Fruit fly (Drosophila melanogaster) whole organism, embryonic: ENCODE results near the gene RpS28b.

Experiments used
- Aef1 ChIP-seq: fragments of 200-800 bp; sonication (Bioruptor generic); IDR thresholded peaks from 3 replicates; pipeline ENCODE4 v1.3.6; 2022; ENCODE audit warnings: missing biosample characterization, missing genetic modification characterization
- B-H1 ChIP-seq: fragments of 200-800 bp; sonication (Bioruptor generic); IDR thresholded peaks from 3 replicates; pipeline ENCODE4 v1.3.6; 2022; ENCODE audit warnings: missing biosample characterization, missing genetic modification characterization
- CG10274 ChIP-seq: fragments of 200-800 bp; sonication (Bioruptor generic); optimal IDR thresholded peaks from 3 replicates; lab custom pipeline; 2017; ENCODE audit warnings: missing biosample characterization, mild to moderate bottlenecking, missing genetic modification characterization
- CG10321 ChIP-seq: fragments of 200-800 bp; sonication (Bioruptor generic); IDR thresholded peaks from 2 replicates; pipeline ENCODE4 v1.3.6; 2022; ENCODE audit warnings: missing biosample characterization, missing genetic modification characterization
- CG10543 ChIP-seq: fragments of 200-800 bp; sonication (Bioruptor generic); optimal IDR thresholded peaks from 3 replicates; lab custom pipeline; 2017; ENCODE audit warnings: missing biosample characterization, mild to moderate bottlenecking, missing genetic modification characterization, moderate library complexity
- CG12299 ChIP-seq: fragments of 200-800 bp; sonication (Bioruptor generic); optimal IDR thresholded peaks from 2 replicates; lab custom pipeline; 2018; ENCODE audit warnings: missing biosample characterization, mild to moderate bottlenecking, missing genetic modification characterization
- CG13123 ChIP-seq: fragments of 200-800 bp; sonication (Bioruptor generic); optimal IDR thresholded peaks from 2 replicates; lab custom pipeline; 2016; ENCODE audit warnings: missing biosample characterization, missing genetic modification characterization
- CG13624 ChIP-seq: fragments of 200-800 bp; sonication (Bioruptor generic); optimal IDR thresholded peaks from 2 replicates; lab custom pipeline; 2016; ENCODE audit warnings: missing biosample characterization, missing genetic modification characterization
- CG14050 ChIP-seq: fragments of 200-800 bp; sonication (Bioruptor generic); IDR thresholded peaks from 3 replicates; pipeline ENCODE4 v1.3.6; 2022; ENCODE audit warnings: missing biosample characterization, missing genetic modification characterization
- CG14965 ChIP-seq: fragments of 200-800 bp; sonication (Bioruptor generic); optimal IDR thresholded peaks from 2 replicates; lab custom pipeline; 2016; ENCODE audit warnings: missing biosample characterization, missing genetic modification characterization, borderline replicate concordance
- CG15011 ChIP-seq: fragments of 200-800 bp; sonication (Bioruptor generic); optimal IDR thresholded peaks from 3 replicates; lab custom pipeline; 2018; ENCODE audit warnings: missing biosample characterization, mild to moderate bottlenecking, missing genetic modification characterization
- CG15601 ChIP-seq: fragments of 200-800 bp; sonication (Bioruptor generic); optimal IDR thresholded peaks from 3 replicates; lab custom pipeline; 2019; ENCODE audit warnings: missing biosample characterization, mild to moderate bottlenecking, missing genetic modification characterization, moderate library complexity
- CG17385 ChIP-seq: fragments of 200-800 bp; sonication (Bioruptor generic); optimal IDR thresholded peaks from 3 replicates; lab custom pipeline; 2018; ENCODE audit warnings: missing biosample characterization, mild to moderate bottlenecking, missing genetic modification characterization
- CG2712 ChIP-seq: fragments of 200-800 bp; optimal IDR thresholded peaks from 3 replicates; lab custom pipeline; 2019; ENCODE audit warnings: missing biosample characterization, mild to moderate bottlenecking, missing genetic modification characterization, moderate library complexity
- CG34376 ChIP-seq: fragments of 200-800 bp; sonication (Bioruptor generic); optimal IDR thresholded peaks from 2 replicates; lab custom pipeline; 2018; ENCODE audit warnings: missing biosample characterization, mild to moderate bottlenecking, missing genetic modification characterization
- CG34422 ChIP-seq: fragments of 200-800 bp; sonication (Bioruptor generic); IDR thresholded peaks from 3 replicates; pipeline ENCODE4 v1.3.6; 2022; ENCODE audit warnings: missing biosample characterization, missing genetic modification characterization
- CG4730 ChIP-seq: fragments of 200-800 bp; sonication (Bioruptor generic); IDR thresholded peaks from 2 replicates; pipeline ENCODE4 v1.3.6; 2022; ENCODE audit warnings: missing biosample characterization, missing genetic modification characterization
- CG7786 ChIP-seq: fragments of 200-800 bp; sonication (Bioruptor generic); optimal IDR thresholded peaks from 2 replicates; lab custom pipeline; 2016; ENCODE audit warnings: missing biosample characterization, missing genetic modification characterization
- CG7963 ChIP-seq: fragments of 200-800 bp; sonication (Bioruptor generic); IDR thresholded peaks from 3 replicates; pipeline ENCODE4 v1.3.6; 2022; ENCODE audit warnings: missing biosample characterization, missing genetic modification characterization; ENCODE audit not compliant: partially characterized antibody
- CoRest ChIP-seq: fragments of 200-800 bp; sonication (Bioruptor generic); optimal IDR thresholded peaks from 3 replicates; lab custom pipeline; 2018; ENCODE audit warnings: missing biosample characterization, mild to moderate bottlenecking, missing genetic modification characterization, moderate library complexity
- Dbx ChIP-seq: fragments of 200-800 bp; sonication (Bioruptor generic); IDR thresholded peaks from 3 replicates; pipeline ENCODE4 v1.3.6; 2022; ENCODE audit warnings: missing biosample characterization, missing genetic modification characterization
- Dref ChIP-seq: fragments of 200-800 bp; sonication (Bioruptor generic); IDR thresholded peaks from 2 replicates; pipeline ENCODE4 v1.3.6; 2022; ENCODE audit warnings: missing biosample characterization, missing genetic modification characterization
- Drgx ChIP-seq: fragments of 200-800 bp; sonication (Bioruptor generic); IDR thresholded peaks from 2 replicates; pipeline ENCODE4 v1.3.6; 2022; ENCODE audit warnings: missing biosample characterization, missing genetic modification characterization
- E2f1 ChIP-seq: fragments of 200-800 bp; sonication (Bioruptor generic); IDR thresholded peaks from 2 replicates; pipeline ENCODE4 v1.3.6; 2022; ENCODE audit warnings: missing biosample characterization, missing genetic modification characterization
- Hr78 ChIP-seq, 2 experiments: fragments of 200-800 bp in 1 of 2; fragments of >200 bp in 1 of 2; sonication (Bioruptor generic) in 1 of 2; optimal IDR thresholded peaks; 2 replicates each; lab custom pipeline; 2017 to 2019; ENCODE audit warnings: missing biosample characterization in 2 of 2, missing genetic modification characterization in 2 of 2, mild to moderate bottlenecking in 1 of 2, moderate library complexity in 1 of 2
- Max ChIP-seq: fragments of 200-800 bp; sonication (Bioruptor generic); optimal IDR thresholded peaks from 2 replicates; lab custom pipeline; 2016; ENCODE audit warnings: missing biosample characterization, mild to moderate bottlenecking, missing genetic modification characterization
- Mrtf ChIP-seq: fragments of 200-800 bp; sonication (Bioruptor generic); IDR thresholded peaks from 3 replicates; pipeline ENCODE4 v1.3.6; 2022; ENCODE audit warnings: missing biosample characterization, missing genetic modification characterization
- Nf-YB ChIP-seq: fragments of 200-800 bp; sonication (Bioruptor generic); optimal IDR thresholded peaks from 3 replicates; lab custom pipeline; 2019; ENCODE audit warnings: missing biosample characterization, mild to moderate bottlenecking, missing genetic modification characterization, moderate library complexity
- NfI ChIP-seq: fragments of 200-800 bp; sonication (Bioruptor generic); optimal IDR thresholded peaks from 3 replicates; lab custom pipeline; 2018; ENCODE audit warnings: missing biosample characterization, mild to moderate bottlenecking, missing genetic modification characterization, moderate library complexity
- Opbp ChIP-seq: fragments of 200-800 bp; sonication (Bioruptor generic); IDR thresholded peaks from 3 replicates; pipeline ENCODE4 v1.3.6; 2022; ENCODE audit warnings: missing biosample characterization, missing genetic modification characterization; ENCODE audit not compliant: partially characterized antibody
- Rfx ChIP-seq: fragments of 200-800 bp; sonication (Bioruptor generic); IDR thresholded peaks from 2 replicates; pipeline ENCODE4 v1.3.6; 2022; ENCODE audit warnings: missing biosample characterization, missing genetic modification characterization
- Scr ChIP-seq: fragments of 200-800 bp; sonication (Bioruptor generic); IDR thresholded peaks from 2 replicates; pipeline ENCODE4 v1.3.6; 2022; ENCODE audit warnings: missing biosample characterization, missing genetic modification characterization; ENCODE audit not compliant: partially characterized antibody
- Sox102F ChIP-seq: fragments of 200-800 bp; sonication (Bioruptor generic); optimal IDR thresholded peaks from 2 replicates; lab custom pipeline; 2018; ENCODE audit warnings: missing biosample characterization, mild to moderate bottlenecking, missing genetic modification characterization, moderate library complexity
- Usf ChIP-seq: fragments of 200-800 bp; sonication (Bioruptor generic); optimal IDR thresholded peaks from 2 replicates; lab custom pipeline; 2017; ENCODE audit warnings: missing genotype, missing biosample characterization, missing genetic modification characterization
- Xrp1 ChIP-seq: fragments of 200-800 bp; sonication (Bioruptor generic); IDR thresholded peaks from 2 replicates; pipeline ENCODE4 v1.3.6; 2022; ENCODE audit warnings: missing biosample characterization, missing genetic modification characterization
- ab ChIP-seq: fragments of 200-800 bp; sonication (Bioruptor generic); optimal IDR thresholded peaks from 2 replicates; lab custom pipeline; 2016; ENCODE audit warnings: missing biosample characterization, missing genetic modification characterization
- cas ChIP-seq: fragments of 200-800 bp; sonication (Bioruptor generic); IDR thresholded peaks from 2 replicates; pipeline ENCODE4 v1.3.6; 2022; ENCODE audit warnings: missing biosample characterization, missing genetic modification characterization
- corto ChIP-seq: fragments of 200-800 bp; sonication (Bioruptor generic); optimal IDR thresholded peaks from 2 replicates; lab custom pipeline; 2016; ENCODE audit warnings: missing biosample characterization, mild to moderate bottlenecking, missing genetic modification characterization, moderate library complexity
- dysf ChIP-seq: fragments of 200-800 bp; sonication (Bioruptor generic); IDR thresholded peaks from 3 replicates; pipeline ENCODE4 v1.3.6; 2022; ENCODE audit warnings: missing biosample characterization, missing genetic modification characterization
- esg ChIP-seq: fragments of 200-800 bp; sonication (Bioruptor generic); conservative IDR thresholded peaks from 2 replicates; pipeline ENCODE4 v1.3.6; 2022; ENCODE audit warnings: missing biosample characterization, missing genetic modification characterization
- fd96Cb ChIP-seq: fragments of 200-800 bp; sonication (Bioruptor generic); optimal IDR thresholded peaks from 2 replicates; lab custom pipeline; 2018; ENCODE audit warnings: missing biosample characterization, mild to moderate bottlenecking, missing genetic modification characterization, moderate library complexity
- hkb ChIP-seq, 2 experiments: fragments of 200-800 bp in 1 of 2; fragments of >200 bp in 1 of 2; sonication (Bioruptor generic) in 1 of 2; IDR thresholded peaks in 1 of 2; optimal IDR thresholded peaks in 1 of 2; 2 replicates each; pipeline versions ENCODE4 v1.3.6 to Lab custom; 2017 to 2022; ENCODE audit warnings: missing biosample characterization in 1 of 2, missing genetic modification characterization in 1 of 2
- hth ChIP-seq: fragments of >200 bp; optimal IDR thresholded peaks from 2 replicates; lab custom pipeline; 2017; ENCODE audit warnings: inconsistent platforms
- kay ChIP-seq: fragments of 200-800 bp; sonication (Bioruptor generic); optimal IDR thresholded peaks from 2 replicates; lab custom pipeline; 2016; ENCODE audit warnings: missing biosample characterization, missing genetic modification characterization
- sug ChIP-seq: fragments of 200-800 bp; optimal IDR thresholded peaks from 2 replicates; lab custom pipeline; 2019; ENCODE audit warnings: missing biosample characterization, mild to moderate bottlenecking, missing genetic modification characterization, moderate library complexity
- tup ChIP-seq: fragments of 200-800 bp; sonication (Bioruptor generic); optimal IDR thresholded peaks from 2 replicates; lab custom pipeline; 2016; ENCODE audit warnings: missing biosample characterization, mild to moderate bottlenecking, missing genetic modification characterization, moderate library complexity
- usp ChIP-seq: fragments of >200 bp; optimal IDR thresholded peaks from 2 replicates; lab custom pipeline; 2017; ENCODE audit warnings: missing biosample characterization, missing genetic modification characterization
- vfl ChIP-seq: fragments of 200-800 bp; sonication (Bioruptor generic); optimal IDR thresholded peaks from 2 replicates; lab custom pipeline; 2016; ENCODE audit warnings: missing biosample characterization, missing genetic modification characterization
- zen ChIP-seq: fragments of 200-800 bp; sonication (Bioruptor generic); optimal IDR thresholded peaks from 3 replicates; lab custom pipeline; 2018; ENCODE audit warnings: missing biosample characterization, mild to moderate bottlenecking, missing genetic modification characterization, moderate library complexity

The RpS28b gene

DNA sequence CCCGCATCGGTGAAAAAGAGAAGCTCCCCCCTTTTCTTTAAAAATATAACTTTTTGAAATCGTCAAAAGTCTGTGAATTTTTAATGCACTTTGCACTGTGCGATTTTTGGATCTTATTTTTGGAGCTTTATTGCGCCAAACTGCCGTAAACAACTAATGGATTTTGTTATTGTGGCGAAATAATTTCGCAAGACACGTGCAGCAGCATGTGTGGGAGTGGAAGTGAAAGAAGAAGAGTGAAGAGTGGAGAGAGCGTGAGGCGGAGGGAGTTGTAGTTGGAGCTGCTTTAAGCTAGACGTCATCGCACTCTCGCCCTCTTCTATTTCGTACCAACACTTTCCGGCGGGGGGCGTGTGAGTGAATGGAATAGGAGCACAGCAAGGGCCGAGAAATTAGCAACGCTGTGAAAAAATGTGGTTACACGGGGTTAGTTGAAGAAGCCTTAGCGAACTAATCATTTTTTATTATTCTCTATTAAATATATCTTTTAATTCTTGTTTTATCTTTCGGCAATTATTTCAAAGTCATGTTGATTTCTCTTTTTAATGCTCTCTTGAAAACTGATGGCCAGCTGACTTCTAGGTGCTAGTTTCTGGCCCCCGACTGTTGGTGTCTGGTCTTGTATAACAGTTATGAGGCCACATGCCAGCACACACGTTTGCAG is 29.1 kb downstream of the RpS28b start (continued):
- TF ChIP-seq Drgx (peak; percentile 96), CG14050 (GFP tag; lab: Robert Waterston, UW) (peak; percentile 92), Xrp1 (GFP tag; lab: Robert Waterston, UW) (peak; percentile 95), Dref (GFP tag; lab: Robert Waterston, UW) (peak; percentile 40), CG34422 (GFP tag; lab: Robert Waterston, UW) (peak; percentile 93), CG7786 (peak; percentile 52), hth (lab: Kevin White, UChicago) (no peak), dysf (GFP tag; lab: Robert Waterston, UW) (peak; percentile 97), hkb (optimal IDR thresholded peaks at IDR 0.05; lab: Kevin White, UChicago) (no peak), hkb (GFP tag; IDR thresholded peaks at IDR 0.05; lab: Robert Waterston, UW) (peak; percentile 96), B-H1 (GFP tag; lab: Robert Waterston, UW) (peak; percentile 89), Rfx (peak; percentile 93), CG13123 (GFP tag; lab: Kevin White, UChicago) (peak; percentile 74), Mrtf (GFP tag; lab: Robert Waterston, UW) (peak; percentile 89), CG7963 (no peak), E2f1 (peak; percentile 92), Nf-YB (peak; percentile 80), CG34376 (GFP tag; lab: Kevin White, UChicago) (peak; percentile 92), ab (GFP tag; lab: Kevin White, UChicago) (peak; percentile 51), CG10321 (GFP tag; lab: Robert Waterston, UW) (peak; percentile 75), Usf (GFP tag; lab: Kevin White, UChicago) (peak; percentile 91), CG15601 (tag; lab: Kevin White, UChicago) (peak; percentile 92), Aef1 (GFP tag; lab: Robert Waterston, UW) (peak; percentile 90), kay (peak; percentile 81), sug (tag; lab: Kevin White, UChicago) (peak; percentile 93), CG10274 (peak; percentile 87), CG17385 (GFP tag; lab: Kevin White, UChicago) (peak; percentile 92), CG15011 (GFP tag; lab: Kevin White, UChicago) (peak; percentile 93), esg (GFP tag; lab: Robert Waterston, UW) (peak; percentile 91), CG14965 (GFP tag; lab: Kevin White, UChicago) (no peak), Hr78 (GFP tag; optimal IDR thresholded peaks at IDR 0.05; lab: Kevin White, UChicago) (peak in 1 of 2 experiments; percentile 83), zen (tag; lab: Kevin White, UChicago) (peak; percentile 75), vfl (GFP tag; lab: Kevin White, UChicago) (peak; percentile 73), cas (GFP tag; lab: Robert Waterston, UW) (peak; percentile 84), CG2712 (tag; lab: Kevin White, UChicago) (peak; percentile 95), fd96Cb (peak; percentile 90), Dbx (GFP tag; lab: Robert Waterston, UW) (peak; percentile 92), CG10543 (GFP tag; lab: Kevin White, UChicago) (peak; percentile 96), CG13624 (GFP tag; lab: Kevin White, UChicago) (peak; percentile 45), Opbp (GFP tag; lab: Robert Waterston, UW) (no peak), Max (GFP tag; lab: Kevin White, UChicago) (peak; percentile 82), CG4730 (GFP tag; lab: Robert Waterston, UW) (peak; percentile 91), corto (GFP tag; lab: Kevin White, UChicago) (peak; percentile 68), usp (no peak), Sox102F (GFP tag; lab: Kevin White, UChicago) (peak; percentile 93), CoRest (tag; lab: Kevin White, UChicago) (peak; percentile 96), NfI (GFP tag; lab: Kevin White, UChicago) (peak; percentile 93), Scr (GFP tag; lab: Robert Waterston, UW) (no peak), CG12299 (tag; lab: Kevin White, UChicago) (peak; percentile 95), tup (GFP tag; lab: Kevin White, UChicago) (peak; percentile 75)
